Worm (Caenorhabditis elegans) whole organism, young adult: ENCODE data around the gene oac-55.

Experiments used
- B0035.1 ChIP-seq: sonication (generic microtip); optimal IDR thresholded peaks from 2 replicates; lab custom pipeline; 2016; ENCODE audit warnings: missing genetic modification characterization, mild to moderate bottlenecking, missing compliant biosample characterization, missing genotype, missing genetic modification reagents
- B0261.1 ChIP-seq: sonication (generic microtip); optimal IDR thresholded peaks from 2 replicates; lab custom pipeline; 2016; ENCODE audit warnings: mild to moderate bottlenecking, missing genetic modification characterization, moderate library complexity, missing compliant biosample characterization
- C17E4.6 ChIP-seq: fragments of 200-800 bp; sonication (Bioruptor generic); IDR thresholded peaks from 2 replicates; pipeline ENCODE4 v1.3.6; 2022; ENCODE audit warnings: missing genetic modification reagents, missing genetic modification characterization, missing compliant biosample characterization
- F22D6.2 ChIP-seq: sonication (generic microtip); optimal IDR thresholded peaks from 2 replicates; lab custom pipeline; 2016; ENCODE audit warnings: mild to moderate bottlenecking, missing genetic modification characterization, missing compliant biosample characterization
- F39B2.1 ChIP-seq: fragments of 200-800 bp; sonication (Bioruptor generic); IDR thresholded peaks from 2 replicates; pipeline ENCODE4 v1.3.6; 2022; ENCODE audit warnings: missing genetic modification reagents, missing genetic modification characterization, missing compliant biosample characterization
- F52B5.7 ChIP-seq: sonication (generic microtip); optimal IDR thresholded peaks from 2 replicates; lab custom pipeline; 2016; ENCODE audit warnings: mild to moderate bottlenecking, missing genetic modification characterization, missing compliant biosample characterization
- F55B11.4 ChIP-seq: sonication (generic microtip); optimal IDR thresholded peaks from 2 replicates; lab custom pipeline; 2016; ENCODE audit warnings: missing compliant biosample characterization, missing genetic modification characterization, borderline replicate concordance; ENCODE audit not compliant: insufficient read depth
- F57A8.1 ChIP-seq: fragments of 200-800 bp; sonication (Bioruptor generic); optimal IDR thresholded peaks from 2 replicates; lab custom pipeline; 2018; ENCODE audit warnings: mild to moderate bottlenecking, missing genetic modification characterization, moderate library complexity, missing compliant biosample characterization
- Y53F4B.3 ChIP-seq: fragments of 200-800 bp; sonication (Bioruptor generic); IDR thresholded peaks from 2 replicates; pipeline ENCODE4 v1.3.6; 2022; ENCODE audit warnings: missing genetic modification reagents, missing genetic modification characterization, missing compliant biosample characterization
- Y53G8AR.9 ChIP-seq: fragments of 200-800 bp; sonication (Bioruptor generic); conservative IDR thresholded peaks from 2 replicates; pipeline ENCODE4 v1.3.6; 2022; ENCODE audit warnings: missing genetic modification reagents, missing genetic modification characterization, missing compliant biosample characterization
- attf-3 ChIP-seq: fragments of 200-800 bp; sonication (Bioruptor generic); conservative IDR thresholded peaks from 2 replicates; pipeline ENCODE4 v1.3.6; 2022; ENCODE audit warnings: missing genetic modification reagents, missing genetic modification characterization, missing compliant biosample characterization
- attf-5 ChIP-seq: fragments of 200-800 bp; sonication (Bioruptor generic); optimal IDR thresholded peaks from 2 replicates; lab custom pipeline; 2018; ENCODE audit warnings: mild to moderate bottlenecking, missing genetic modification characterization, missing compliant biosample characterization
- bed-2 ChIP-seq: fragments of 200-800 bp; sonication (Bioruptor generic); IDR thresholded peaks from 2 replicates; pipeline ENCODE4 v1.3.6; 2022; ENCODE audit warnings: missing genetic modification reagents, missing genetic modification characterization, missing compliant biosample characterization
- cebp-1 ChIP-seq, 2 experiments: fragments of 200-800 bp in 1 of 2; sonication (Bioruptor generic) in 1 of 2; sonication (generic microtip) in 1 of 2; IDR thresholded peaks in 1 of 2; optimal IDR thresholded peaks in 1 of 2; 2 replicates each; pipeline versions ENCODE4 v1.3.6 to Lab custom; 2017 to 2022; ENCODE audit warnings: missing compliant biosample characterization in 2 of 2, missing genetic modification characterization in 2 of 2, mild to moderate bottlenecking in 1 of 2, missing genetic modification reagents in 1 of 2, moderate library complexity in 1 of 2
- cebp-2 ChIP-seq: fragments of 200-800 bp; sonication (Bioruptor generic); IDR thresholded peaks from 2 replicates; pipeline ENCODE4 v1.3.6; 2022; ENCODE audit warnings: missing genetic modification characterization, missing compliant biosample characterization
- ceh-27 ChIP-seq: fragments of 200-800 bp; sonication (Bioruptor generic); optimal IDR thresholded peaks from 2 replicates; lab custom pipeline; 2018; ENCODE audit warnings: mild to moderate bottlenecking, missing genetic modification characterization, moderate library complexity, missing compliant biosample characterization
- dpff-1 ChIP-seq: sonication (generic microtip); optimal IDR thresholded peaks from 2 replicates; lab custom pipeline; 2017; ENCODE audit warnings: mild to moderate bottlenecking, missing genetic modification characterization, missing compliant biosample characterization
- dpl-1 ChIP-seq: fragments of 150-350 bp; optimal IDR thresholded peaks from 2 replicates; lab custom pipeline; 2014; ENCODE audit warnings: missing biosample characterization, missing genetic modification reagents, missing genetic modification characterization
- efl-1 ChIP-seq: fragments of 150-350 bp; optimal IDR thresholded peaks from 2 replicates; lab custom pipeline; 2014; ENCODE audit warnings: missing biosample characterization, missing genetic modification reagents, missing genetic modification characterization
- egl-18 ChIP-seq: fragments of 200-800 bp; sonication (Bioruptor generic); IDR thresholded peaks from 2 replicates; pipeline ENCODE4 v1.3.6; 2022; ENCODE audit warnings: missing genetic modification reagents, missing genetic modification characterization, missing compliant biosample characterization
- egl-44 ChIP-seq: fragments of 200-800 bp; sonication (Bioruptor generic); IDR thresholded peaks from 2 replicates; pipeline ENCODE4 v1.3.6; 2022; ENCODE audit warnings: missing genetic modification reagents, missing genetic modification characterization, missing compliant biosample characterization
- egrh-3 ChIP-seq: fragments of 200-800 bp; sonication (Bioruptor generic); IDR thresholded peaks from 2 replicates; pipeline ENCODE4 v1.3.6; 2022; ENCODE audit warnings: missing genetic modification reagents, missing genetic modification characterization, missing compliant biosample characterization
- ets-4 ChIP-seq: fragments of 200-800 bp; sonication (Bioruptor generic); optimal IDR thresholded peaks from 2 replicates; lab custom pipeline; 2018; ENCODE audit warnings: mild to moderate bottlenecking, missing genetic modification characterization, missing compliant biosample characterization
- hlh-12 ChIP-seq: sonication (generic microtip); optimal IDR thresholded peaks from 2 replicates; lab custom pipeline; 2016; ENCODE audit warnings: missing genetic modification characterization, missing compliant biosample characterization
- hlh-26 ChIP-seq: fragments of 200-800 bp; sonication (Bioruptor generic); conservative IDR thresholded peaks from 2 replicates; pipeline ENCODE4 v1.3.6; 2022; ENCODE audit warnings: missing genetic modification reagents, missing genetic modification characterization, missing compliant biosample characterization
- hmg-1.2 ChIP-seq: fragments of 200-800 bp; sonication (Bioruptor generic); IDR thresholded peaks from 2 replicates; pipeline ENCODE4 v1.3.6; 2022; ENCODE audit warnings: missing genetic modification reagents, missing genetic modification characterization, missing compliant biosample characterization
- lin-35 ChIP-seq, 3 experiments: fragments of 150-350 bp in 2 of 3; sonication (generic microtip) in 1 of 3; optimal IDR thresholded peaks; 2 replicates each; lab custom pipeline; 2014 to 2018; ENCODE audit warnings: missing biosample characterization in 3 of 3, missing genetic modification characterization in 3 of 3, missing genetic modification reagents in 3 of 3
- lin-40 ChIP-seq: sonication (generic microtip); optimal IDR thresholded peaks from 2 replicates; lab custom pipeline; 2016; ENCODE audit warnings: missing genetic modification characterization, mild to moderate bottlenecking, missing compliant biosample characterization, missing genotype, missing genetic modification reagents
- lin-54 ChIP-seq: fragments of 200-800 bp; sonication (Bioruptor generic); optimal IDR thresholded peaks from 2 replicates; lab custom pipeline; 2018; ENCODE audit warnings: mild to moderate bottlenecking, missing genetic modification characterization, missing compliant biosample characterization
- lsy-27 ChIP-seq: sonication (generic microtip); optimal IDR thresholded peaks from 2 replicates; lab custom pipeline; 2017; ENCODE audit warnings: missing genetic modification characterization, mild to moderate bottlenecking, missing compliant biosample characterization, antibody characterized with exemption, missing genotype, borderline replicate concordance; ENCODE audit not compliant: insufficient read depth
- mel-28 ChIP-seq: sonication (generic microtip); optimal IDR thresholded peaks from 2 replicates; lab custom pipeline; 2016; ENCODE audit warnings: borderline replicate concordance, mild to moderate bottlenecking, missing genetic modification characterization, missing compliant biosample characterization
- nfya-2 ChIP-seq: fragments of 200-800 bp; sonication (Bioruptor generic); IDR thresholded peaks from 2 replicates; pipeline ENCODE4 v1.3.6; 2022; ENCODE audit warnings: missing genetic modification reagents, missing genetic modification characterization, missing compliant biosample characterization
- nhr-80 ChIP-seq: sonication (generic microtip); optimal IDR thresholded peaks from 2 replicates; lab custom pipeline; 2016; ENCODE audit warnings: missing genetic modification characterization, missing compliant biosample characterization
- pbrm-1 ChIP-seq: fragments of 200-800 bp; sonication (Bioruptor generic); IDR thresholded peaks from 2 replicates; pipeline ENCODE4 v1.3.6; 2022; ENCODE audit warnings: missing genetic modification reagents, missing genetic modification characterization, missing compliant biosample characterization
- pha-4 ChIP-seq: fragments of 150-350 bp; sonication (generic microtip); optimal IDR thresholded peaks from 2 replicates; lab custom pipeline; 2014; ENCODE audit warnings: missing biosample characterization, missing genetic modification reagents, missing genetic modification characterization
- snpc-1.1 ChIP-seq: sonication (generic microtip); optimal IDR thresholded peaks from 2 replicates; lab custom pipeline; 2017; ENCODE audit warnings: missing genetic modification characterization, mild to moderate bottlenecking, missing compliant biosample characterization, antibody characterized with exemption, moderate library complexity, missing genotype, missing genetic modification reagents; ENCODE audit not compliant: insufficient read depth
- snpc-1.3 ChIP-seq: sonication (generic microtip); optimal IDR thresholded peaks from 2 replicates; lab custom pipeline; 2017; ENCODE audit warnings: missing genetic modification characterization, mild to moderate bottlenecking, missing compliant biosample characterization, antibody characterized with exemption, moderate library complexity, missing genotype, missing genetic modification reagents; ENCODE audit not compliant: insufficient read depth
- ztf-26 ChIP-seq: sonication (generic microtip); optimal IDR thresholded peaks from 2 replicates; lab custom pipeline; 2017; ENCODE audit warnings: missing genetic modification characterization, missing compliant biosample characterization

oac-55 gene

DNA sequence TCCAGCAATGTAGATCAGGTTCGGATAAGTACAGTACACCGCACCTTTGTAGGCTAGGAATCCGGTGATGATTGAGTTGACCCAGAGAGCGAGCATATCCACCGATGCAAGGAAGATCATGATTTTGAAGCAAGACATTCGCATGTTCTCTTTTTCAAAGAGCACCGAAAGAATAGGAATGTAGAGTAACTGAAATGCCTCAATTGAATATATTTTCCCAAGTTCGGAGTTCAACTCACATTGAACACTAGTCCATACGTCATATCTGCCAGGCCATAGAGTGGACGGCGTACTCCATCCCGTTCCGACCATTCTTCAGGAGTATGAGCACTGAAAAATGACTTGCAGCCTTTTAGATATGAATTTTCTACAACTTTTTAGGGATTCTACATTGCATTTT lies 38.8 kb downstream of the oac-55 start (continued):
- TF ChIP-seq hmg-1.2 (GFP tag; lab: Robert Waterston, UW) = no peak

ce11 chrV:3800378-3800777 lies 39.4 kb downstream of the oac-55 start, which contains the start of gene srt-30:
Gene srt-30, minus strand, starts transcription at chrV:3800478.
- TF ChIP-seq attf-3 (GFP tag; lab: Robert Waterston, UW) (no peak), pbrm-1 (no peak), egl-44 (GFP tag; lab: Robert Waterston, UW) (no peak), cebp-2 (no peak), lsy-27 (tag; lab: Kevin White, UChicago) (no peak), F22D6.2 (no peak), F39B2.1 (GFP tag; lab: Robert Waterston, UW) (no peak), nfya-2 (no peak), dpl-1 (no peak), lin-54 (no peak), bed-2 (GFP tag; lab: Robert Waterston, UW) (no peak), efl-1 (no peak), B0035.1 (tag; lab: Kevin White, UChicago) (no peak), egl-18 (GFP tag; lab: Robert Waterston, UW) (no peak), egrh-3 (GFP tag; lab: Robert Waterston, UW) (no peak), F57A8.1 (GFP tag; lab: Kevin White, UChicago) (no peak), lin-40 (tag; lab: Kevin White, UChicago) (no peak), mel-28 (no peak), dpff-1 (tag; lab: Kevin White, UChicago) (no peak)

- no peak for TF ChIP-seq egl-18 (GFP tag; lab: Robert Waterston, UW)
- no peak for TF ChIP-seq mel-28
- TF ChIP-seq pbrm-1 = no peak
- no peak for TF ChIP-seq lsy-27 (tag; lab: Kevin White, UChicago)
- no peak for TF ChIP-seq F52B5.7 (tag; lab: Kevin White, UChicago)
- TF ChIP-seq hlh-26 = no peak
- TF ChIP-seq ztf-26 (tag; lab: Kevin White, UChicago) = no peak
- TF ChIP-seq ets-4 = no peak
- no peak for TF ChIP-seq snpc-1.3 (tag; lab: Kevin White, UChicago)
- TF ChIP-seq snpc-1.1 = no peak
- TF ChIP-seq C17E4.6 = no peak
- TF ChIP-seq lin-35 (GFP tag; optimal IDR thresholded peaks at IDR 0.05; lab: Kevin White, UChicago) = no peak
- TF ChIP-seq hlh-12 (tag; lab: Kevin White, UChicago) = no peak
- TF ChIP-seq cebp-1 (GFP tag; IDR thresholded peaks at IDR 0.05; lab: Robert Waterston, UW) = no peak
- TF ChIP-seq cebp-1 (tag; optimal IDR thresholded peaks at IDR 0.05; lab: Kevin White, UChicago) = no peak
- no peak for TF ChIP-seq cebp-2
- no peak for TF ChIP-seq pha-4 (tag; lab: Kevin White, UChicago)
These were observed 41.0 kb downstream of the oac-55 start for ce11 chrV:3801787-3802417.

DNA sequence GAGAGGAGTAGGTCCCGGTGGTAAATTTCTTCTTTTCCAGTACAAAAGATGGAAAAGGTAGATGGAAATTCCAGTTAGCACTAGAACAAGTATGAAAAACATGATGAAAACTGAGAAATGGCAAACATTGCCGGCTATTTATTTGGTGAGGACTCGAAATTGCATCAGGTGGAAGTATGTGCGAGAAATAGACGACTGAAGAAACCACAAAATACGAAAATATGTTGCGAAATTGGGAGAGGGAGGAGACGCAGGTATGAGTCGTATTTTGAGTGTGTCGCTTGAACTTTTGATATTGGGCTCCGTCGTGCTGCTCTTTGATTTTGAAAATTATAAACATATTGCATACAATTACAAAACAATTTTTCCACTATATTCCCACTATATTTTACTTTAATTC lies 42.4 kb downstream of the oac-55 start, which contains the start of gene cyp-33C8:
Gene cyp-33C8 (minus strand): TSS at position 200 of the 400 bp plus-strand sequence.
- peak; percentile 31 for TF ChIP-seq nhr-80 (tag; lab: Kevin White, UChicago)
- TF ChIP-seq attf-5 (GFP tag; lab: Kevin White, UChicago) = peak; percentile 51
- no peak for TF ChIP-seq nfya-2
- TF ChIP-seq snpc-1.1 = no peak
- peak; percentile 10 for TF ChIP-seq ceh-27 (GFP tag; lab: Kevin White, UChicago)
- TF ChIP-seq Y53G8AR.9 = no peak
- no peak for TF ChIP-seq Y53F4B.3 (GFP tag; lab: Robert Waterston, UW)
- TF ChIP-seq hmg-1.2 (GFP tag; lab: Robert Waterston, UW) = peak; percentile 6; the same call in 1 of the 2 replicates
- TF ChIP-seq B0261.1 = no peak
- TF ChIP-seq F55B11.4 (tag; lab: Kevin White, UChicago) = no peak
- TF ChIP-seq lsy-27 (tag; lab: Kevin White, UChicago) = no peak
- TF ChIP-seq cebp-1 (GFP tag; IDR thresholded peaks at IDR 0.05; lab: Robert Waterston, UW) = peak; percentile 94
- TF ChIP-seq cebp-1 (tag; optimal IDR thresholded peaks at IDR 0.05; lab: Kevin White, UChicago) = peak; percentile 97
